Worm (Caenorhabditis elegans): ENCODE results near the gene fbxa-64.

ce11 chrV:3318975-3319374 lies 41.0 kb upstream of the fbxa-64 start, which contains the start of gene F35F10.13:
- no peak for TF ChIP-seq ref-1 (GFP tag; conservative IDR thresholded peaks at IDR 0.05)
- TF ChIP-seq flt-1 (GFP tag; IDR thresholded peaks at IDR 0.05) = no peak
- TF ChIP-seq ztf-23 (GFP tag; IDR thresholded peaks at IDR 0.05) = no peak
- TF ChIP-seq cog-1 (tag; optimal IDR thresholded peaks at IDR 0.05) = no peak
- TF ChIP-seq tab-1 (GFP tag; IDR thresholded peaks at IDR 0.05) = no peak
- TF ChIP-seq klf-2 (GFP tag; conservative IDR thresholded peaks at IDR 0.05) = no peak

All from whole organism, midembryonic.